Worm (Caenorhabditis elegans): Measurements from ENCODE around the gene F14F9.3.

Gene F14F9.3

DNA sequence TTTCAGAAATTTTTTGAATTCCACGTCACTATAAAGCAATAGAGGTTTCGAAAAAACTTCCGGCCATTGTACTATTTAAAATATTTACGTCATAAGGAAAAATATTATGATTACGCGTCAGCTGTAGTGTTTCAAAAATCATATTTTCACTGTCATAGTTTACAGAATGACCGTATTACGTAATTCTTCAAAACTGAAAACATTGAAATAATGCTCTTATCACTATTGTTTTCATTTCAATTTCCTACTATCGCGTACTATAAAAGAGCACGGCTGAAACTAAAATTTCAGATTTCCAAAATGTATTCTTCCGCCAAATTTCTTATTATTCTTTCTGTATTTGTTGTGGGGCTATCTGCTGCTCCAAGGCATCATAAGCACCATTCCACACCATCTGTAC, 6.5 kb downstream of the F14F9.3 start, which contains the start of gene F14F9.2:
TSS of gene F14F9.2 (plus strand) at position 301 of the 400 bp plus-strand sequence.
- TF ChIP-seq dox-1 (GFP tag; IDR thresholded peaks at IDR 0.05) (no peak), F55B11.4 (tag; optimal IDR thresholded peaks at IDR 0.05; ENCODE audit: borderline replicate concordance, insufficient read depth) (no peak), ccch-3 (GFP tag; optimal IDR thresholded peaks at IDR 0.05) (no peak), hmg-1.2 (GFP tag; IDR thresholded peaks at IDR 0.05) (no peak), lsy-27 (tag; optimal IDR thresholded peaks at IDR 0.05; ENCODE audit: borderline replicate concordance, insufficient read depth) (no peak), ztf-26 (tag; optimal IDR thresholded peaks at IDR 0.05) (no peak)

DNA sequence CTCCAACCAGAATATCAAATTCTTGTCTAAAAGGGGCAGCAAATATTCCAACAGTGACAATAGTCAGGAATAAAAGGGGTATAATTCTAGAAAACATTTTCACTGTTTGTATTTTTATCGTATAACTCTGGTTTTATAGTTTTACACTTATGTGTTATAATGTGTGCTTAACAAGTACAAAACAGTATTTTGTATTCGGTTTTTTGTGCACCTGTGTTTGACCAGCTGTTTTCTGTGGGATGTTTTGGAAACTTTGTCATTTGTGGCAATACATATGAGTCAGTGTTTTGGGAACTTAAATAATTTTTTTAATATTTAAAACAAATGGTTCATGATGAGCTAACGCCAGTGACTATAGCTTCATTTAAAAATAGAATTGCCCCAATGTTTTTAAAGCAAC, 8.4 kb downstream of the F14F9.3 start, which contains the start of gene F14F9.6:
TSS of gene F14F9.6 (minus strand) at position 101 of the 400 bp plus-strand sequence.
- no peak for TF ChIP-seq zfh-2 (GFP tag; conservative IDR thresholded peaks at IDR 0.05)
- no peak for TF ChIP-seq Y53F4B.3 (GFP tag; IDR thresholded peaks at IDR 0.05)
- no peak for TF ChIP-seq C06A6.2 (GFP tag; conservative IDR thresholded peaks at IDR 0.05)
- TF ChIP-seq attf-5 (GFP tag; optimal IDR thresholded peaks at IDR 0.05): no peak
- TF ChIP-seq snpc-4 (GFP tag; optimal IDR thresholded peaks at IDR 0.05): no peak
- TF ChIP-seq snpc-4 (tag; optimal IDR thresholded peaks at IDR 0.05): no peak
- no peak for TF ChIP-seq sea-2 (GFP tag; IDR thresholded peaks at IDR 0.05)
- TF ChIP-seq repo-1 (tag; optimal IDR thresholded peaks at IDR 0.05): no peak
- TF ChIP-seq gei-17 (GFP tag; optimal IDR thresholded peaks at IDR 0.05): no peak
- no peak for TF ChIP-seq ceh-91 (GFP tag; IDR thresholded peaks at IDR 0.05)

DNA sequence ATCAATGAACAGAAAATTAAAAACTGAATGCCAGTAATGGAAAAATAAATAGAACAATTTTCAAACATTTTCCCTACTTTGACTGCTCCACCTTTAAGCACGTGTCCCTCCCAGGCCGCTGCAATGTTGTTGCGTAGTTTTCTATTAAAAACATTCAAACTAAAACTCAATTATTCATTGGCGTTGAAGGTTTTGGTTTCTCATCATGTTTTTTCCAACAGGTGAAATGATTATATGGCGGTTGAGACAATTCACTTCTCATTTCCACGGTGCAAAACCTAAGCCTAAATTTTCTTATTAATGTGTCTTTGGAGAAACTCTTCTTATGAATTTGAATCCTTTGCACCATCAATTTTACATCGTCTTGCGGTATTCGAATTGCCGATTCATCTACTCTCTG, 12.9 kb downstream of the F14F9.3 start, which contains the start of gene srh-130:
TSS of gene srh-130 (plus strand) at position 301 of the 400 bp plus-strand sequence.
- TF ChIP-seq ceh-27 (GFP tag; optimal IDR thresholded peaks at IDR 0.05): no peak
- no peak for TF ChIP-seq lin-35 (GFP tag; optimal IDR thresholded peaks at IDR 0.05)
- TF ChIP-seq dpl-1 (GFP tag; optimal IDR thresholded peaks at IDR 0.05): no peak
- no peak for TF ChIP-seq let-607 (tag; optimal IDR thresholded peaks at IDR 0.05)
- no peak for TF ChIP-seq repo-1 (tag; optimal IDR thresholded peaks at IDR 0.05)
- no peak for TF ChIP-seq ceh-79 (tag; optimal IDR thresholded peaks at IDR 0.05)
- TF ChIP-seq rec-8 (tag; optimal IDR thresholded peaks at IDR 0.05): no peak
- no peak for TF ChIP-seq B0261.1 (tag; optimal IDR thresholded peaks at IDR 0.05)
- no peak for TF ChIP-seq atf-7 (tag; optimal IDR thresholded peaks at IDR 0.05)
- TF ChIP-seq aptf-2 (GFP tag; conservative IDR thresholded peaks at IDR 0.05): no peak
- TF ChIP-seq D2030.7 (GFP tag; IDR thresholded peaks at IDR 0.05): no peak
- no peak for TF ChIP-seq ceh-40 (GFP tag; IDR thresholded peaks at IDR 0.05)
- TF ChIP-seq akir-1 (GFP tag; optimal IDR thresholded peaks at IDR 0.05): no peak
- TF ChIP-seq Y67H2A.10 (GFP tag; conservative IDR thresholded peaks at IDR 0.05): no peak
- no peak for TF ChIP-seq F10E7.11 (tag; optimal IDR thresholded peaks at IDR 0.05)
- no peak for TF ChIP-seq F37B4.10 (GFP tag; IDR thresholded peaks at IDR 0.05)

DNA sequence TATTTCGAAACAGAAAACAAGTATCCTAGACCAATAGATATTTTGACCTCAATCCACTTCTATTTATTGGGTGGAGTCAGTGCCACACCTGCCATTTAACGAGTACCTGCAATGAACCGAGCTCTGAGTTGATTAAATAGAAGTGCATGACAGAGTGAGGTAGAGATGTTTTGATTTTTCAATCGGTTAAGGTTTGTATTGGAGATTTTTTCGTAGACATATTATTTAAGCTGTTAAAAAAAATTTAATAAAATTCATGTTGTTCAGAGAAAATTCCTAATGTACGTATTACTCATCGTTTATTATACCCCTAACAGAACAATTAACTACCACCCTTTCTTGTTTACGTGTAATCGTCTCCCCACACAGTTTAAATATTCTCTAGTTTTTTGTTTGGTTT, 17.5 kb downstream of the F14F9.3 start, which contains the start of gene srx-38:
TSS of gene srx-38 (minus strand) at position 101 of the 400 bp plus-strand sequence.
- TF ChIP-seq lin-40 (tag; optimal IDR thresholded peaks at IDR 0.05): no peak
- no peak for TF ChIP-seq ztf-26 (tag; optimal IDR thresholded peaks at IDR 0.05)
- TF ChIP-seq gei-17 (GFP tag; optimal IDR thresholded peaks at IDR 0.05): no peak
- no peak for TF ChIP-seq dpff-1 (tag; optimal IDR thresholded peaks at IDR 0.05)
- TF ChIP-seq sea-2 (GFP tag; IDR thresholded peaks at IDR 0.05): no peak
- no peak for TF ChIP-seq hsf-1 (GFP tag; IDR thresholded peaks at IDR 0.05)
- TF ChIP-seq B0035.1 (tag; optimal IDR thresholded peaks at IDR 0.05): no peak
- no peak for TF ChIP-seq Y79H2A.3 (GFP tag; conservative IDR thresholded peaks at IDR 0.05)
- TF ChIP-seq F57C9.4 (tag; optimal IDR thresholded peaks at IDR 0.05): no peak
- TF ChIP-seq rec-8 (tag; optimal IDR thresholded peaks at IDR 0.05): no peak
- no peak for TF ChIP-seq lsl-1 (GFP tag; optimal IDR thresholded peaks at IDR 0.05)
- TF ChIP-seq nhr-27 (tag; optimal IDR thresholded peaks at IDR 0.05): no peak
- TF ChIP-seq him-1 (tag; optimal IDR thresholded peaks at IDR 0.05): no peak
- no peak for TF ChIP-seq hmg-20 (GFP tag; IDR thresholded peaks at IDR 0.05)

All from whole organism, young adult.